Fruit fly (Drosophila melanogaster) whole organism, adult: ENCODE results near the gene CG7675.

ENCODE experiments used
- CG7101 ChIP-seq: fragments of 200-800 bp; sonication (Bioruptor generic); optimal IDR thresholded peaks from 2 replicates; lab custom pipeline; 2018; ENCODE audit warnings: missing biosample characterization, mild to moderate bottlenecking, missing genetic modification characterization, moderate library complexity
- Clk ChIP-seq: fragments of 200-800 bp; sonication (Bioruptor generic); optimal IDR thresholded peaks from 2 replicates; lab custom pipeline; 2017; ENCODE audit warnings: missing biosample characterization, missing genetic modification characterization
- Mnt ChIP-seq: fragments of 200-800 bp; sonication (Bioruptor generic); optimal IDR thresholded peaks from 2 replicates; lab custom pipeline; 2016; ENCODE audit warnings: missing biosample characterization, mild to moderate bottlenecking, missing genetic modification characterization
- cnc ChIP-seq, 2 experiments: fragments of >200 bp; optimal IDR thresholded peaks; 2 replicates each; lab custom pipeline; 2017

- TF ChIP-seq CG7101 (no peak), Clk (GFP tag; lab: Kevin White, UChicago) (no peak), cnc (optimal IDR thresholded peaks at IDR 0.05; lab: Kevin White, UChicago) (no peak), Mnt (no peak)
Measured at dm6 chr3R:18355781-18356180, 25.2 kb downstream of the CG7675 start.
